Fruit fly (Drosophila melanogaster): ENCODE data around the gene dco.

Gene dco

dm6 chr3R:31059807-31060707, 953 bp downstream of the dco start (continued):
- no peak for TF ChIP-seq H2.0 (GFP tag; IDR thresholded peaks at IDR 0.05)
- peak; percentile 63 for TF ChIP-seq CG6689 (GFP tag; IDR thresholded peaks at IDR 0.05)
- no peak for TF ChIP-seq gt (GFP tag; IDR thresholded peaks at IDR 0.05)
- TF ChIP-seq CG18764 (GFP tag; optimal IDR thresholded peaks at IDR 0.05), result no peak
- no peak for TF ChIP-seq CG10431 (GFP tag; optimal IDR thresholded peaks at IDR 0.05)
- no peak for TF ChIP-seq sd (tag; optimal IDR thresholded peaks at IDR 0.05)
- TF ChIP-seq Sin3A (optimal IDR thresholded peaks at IDR 0.05), result no peak
- no peak for TF ChIP-seq luna (GFP tag; optimal IDR thresholded peaks at IDR 0.05)
- TF ChIP-seq CG7357 (GFP tag; IDR thresholded peaks at IDR 0.05), result 0 out of 3 replicates have a peak, but pooled peaks have one; percentile 10
- TF ChIP-seq CG17802 (tag; optimal IDR thresholded peaks at IDR 0.05), result peak; percentile 20
- peak; percentile 31 for TF ChIP-seq CG8944 (GFP tag; optimal IDR thresholded peaks at IDR 0.05)
- peak; percentile 11 for TF ChIP-seq CG10543 (GFP tag; optimal IDR thresholded peaks at IDR 0.05)
- peak; percentile 30 for TF ChIP-seq oc (tag; optimal IDR thresholded peaks at IDR 0.05)
- no peak for TF ChIP-seq gsb (GFP tag; IDR thresholded peaks at IDR 0.05)
- no peak for TF ChIP-seq CG12071 (GFP tag; optimal IDR thresholded peaks at IDR 0.05)
- TF ChIP-seq pfk (GFP tag; optimal IDR thresholded peaks at IDR 0.05), result no peak
- TF ChIP-seq CG12942 (GFP tag; optimal IDR thresholded peaks at IDR 0.05), result peak; percentile 5
- TF ChIP-seq pros (GFP tag; optimal IDR thresholded peaks at IDR 0.05), result no peak
- TF ChIP-seq al (GFP tag; IDR thresholded peaks at IDR 0.05), result no peak
- no peak; the same call in 1 of the 2 replicates for TF ChIP-seq CG31441 (GFP tag; IDR thresholded peaks at IDR 0.05)
- no peak for TF ChIP-seq fru (optimal IDR thresholded peaks at IDR 0.05)
- TF ChIP-seq CG7839 (tag; optimal IDR thresholded peaks at IDR 0.05), result peak; percentile 31
- TF ChIP-seq Dbx (GFP tag; IDR thresholded peaks at IDR 0.05), result no peak
- no peak for TF ChIP-seq wdn (GFP tag; IDR thresholded peaks at IDR 0.05)
- TF ChIP-seq CG9797 (GFP tag; optimal IDR thresholded peaks at IDR 0.05), result no peak
- TF ChIP-seq Optix (GFP tag; IDR thresholded peaks at IDR 0.05), result peak; percentile 53; the same call in 2 of the 3 replicates
- peak; percentile 37 for TF ChIP-seq az2 (GFP tag; optimal IDR thresholded peaks at IDR 0.05)
- no peak for TF ChIP-seq HmgD (GFP tag; optimal IDR thresholded peaks at IDR 0.05)
- no peak for TF ChIP-seq CG3995 (GFP tag; optimal IDR thresholded peaks at IDR 0.05)
- peak; percentile 61 for TF ChIP-seq CG9609 (GFP tag; optimal IDR thresholded peaks at IDR 0.05)
- TF ChIP-seq CG8281 (tag; optimal IDR thresholded peaks at IDR 0.05), result no peak
- no peak for TF ChIP-seq D19A (tag; optimal IDR thresholded peaks at IDR 0.05)
- TF ChIP-seq usp (GFP tag; optimal IDR thresholded peaks at IDR 0.05), result no peak
- no peak for TF ChIP-seq Stat92E (GFP tag; optimal IDR thresholded peaks at IDR 0.05)
- peak; percentile 57 for TF ChIP-seq Sox100B (GFP tag; optimal IDR thresholded peaks at IDR 0.05)
- no peak for TF ChIP-seq CG10565 (GFP tag; optimal IDR thresholded peaks at IDR 0.05)
- peak; percentile 17 for TF ChIP-seq nau (GFP tag; optimal IDR thresholded peaks at IDR 0.05)
- peak; percentile 42 for TF ChIP-seq CG15269 (tag; optimal IDR thresholded peaks at IDR 0.05)
- peak; percentile 19 for TF ChIP-seq fd3F (GFP tag; optimal IDR thresholded peaks at IDR 0.05)
- TF ChIP-seq CG30020 (tag; optimal IDR thresholded peaks at IDR 0.05), result no peak
- TF ChIP-seq CG17568 (GFP tag; optimal IDR thresholded peaks at IDR 0.05), result no peak
- TF ChIP-seq Trl (optimal IDR thresholded peaks at IDR 0.05), result peak in 1 of 2 experiments; percentile 47
- peak; percentile 41 for TF ChIP-seq Trl (GFP tag; optimal IDR thresholded peaks at IDR 0.05)
- no peak for TF ChIP-seq GATAe (GFP tag; conservative IDR thresholded peaks at IDR 0.05)
- TF ChIP-seq Bdp1 (GFP tag; optimal IDR thresholded peaks at IDR 0.05), result peak; percentile 31
- no peak for TF ChIP-seq CG5245 (GFP tag; optimal IDR thresholded peaks at IDR 0.05)
- TF ChIP-seq CG15514 (GFP tag; optimal IDR thresholded peaks at IDR 0.05), result peak; percentile 10
- TF ChIP-seq CG6813 (GFP tag; optimal IDR thresholded peaks at IDR 0.05), result peak; percentile 3
- TF ChIP-seq Mad (GFP tag; optimal IDR thresholded peaks at IDR 0.05), result peak; percentile 11
- TF ChIP-seq CG3726 (GFP tag; IDR thresholded peaks at IDR 0.05), result no peak
